Worm (Caenorhabditis elegans) whole organism, L4 larva: ENCODE results near the gene trpp-11.

Source experiments
- R02D3.7 ChIP-seq: fragments of 150-350 bp; sonication (generic microtip); optimal IDR thresholded peaks from 3 replicates; lab custom pipeline; 2014; ENCODE audit warnings: missing biosample characterization, missing genetic modification characterization
- ZK337.2 ChIP-seq: fragments of 200-800 bp; sonication (Bioruptor generic); IDR thresholded peaks from 2 replicates; pipeline ENCODE4 v1.3.6; 2022; ENCODE audit warnings: missing genetic modification reagents, missing genetic modification characterization, missing compliant biosample characterization
- ZK546.5 ChIP-seq, 2 experiments: sonication (generic microtip); optimal IDR thresholded peaks; 2 replicates each; lab custom pipeline; 2017; ENCODE audit warnings: missing biosample characterization in 2 of 2, missing genetic modification characterization in 2 of 2
- jun-1 ChIP-seq: fragments of 150-350 bp; optimal IDR thresholded peaks from 2 replicates; lab custom pipeline; 2014; ENCODE audit warnings: missing biosample characterization, missing genetic modification reagents, missing genetic modification characterization
- nhr-11 ChIP-seq: fragments of 150-350 bp; optimal IDR thresholded peaks from 2 replicates; lab custom pipeline; 2014; ENCODE audit warnings: missing biosample characterization, missing genetic modification characterization
- skn-1 ChIP-seq: fragments of 150-350 bp; optimal IDR thresholded peaks from 2 replicates; lab custom pipeline; 2014; ENCODE audit warnings: missing biosample characterization, missing genetic modification characterization
- unc-62 ChIP-seq, 3 experiments: fragments of 150-350 bp in 1 of 3; sonication (generic microtip); optimal IDR thresholded peaks in 2 of 3; peaks in 1 of 3; 1 replicate in 1 of 3; 2 replicates in 2 of 3; lab custom pipeline; 2014 to 2017; ENCODE audit warnings: missing biosample characterization in 3 of 3, missing genetic modification characterization in 3 of 3, missing genetic modification reagents in 3 of 3, missing genotype in 1 of 3
- ztf-11 ChIP-seq: fragments of 150-350 bp; optimal IDR thresholded peaks from 2 replicates; lab custom pipeline; 2014; ENCODE audit warnings: missing biosample characterization, missing genetic modification characterization

DNA sequence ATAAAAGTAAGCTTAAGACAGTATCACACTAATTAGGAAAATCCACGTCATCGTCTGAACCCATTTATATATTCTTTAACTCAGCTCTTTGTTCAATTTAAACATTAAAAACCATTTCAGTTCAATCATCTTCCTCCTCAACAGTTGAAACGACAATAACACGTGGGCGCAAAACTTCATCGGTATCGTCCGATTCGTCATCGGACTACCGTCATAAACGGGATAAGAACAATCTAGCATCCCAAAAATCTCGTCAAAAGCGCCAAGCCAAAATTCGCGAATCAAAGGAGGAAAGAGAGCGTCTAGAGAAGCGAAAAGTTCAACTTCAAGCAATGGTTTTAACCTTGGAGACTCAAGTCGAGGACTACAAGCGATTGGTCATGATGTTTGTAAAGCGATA, 40.3 kb downstream of the trpp-11 start:
- TF ChIP-seq ZK546.5 (tag; optimal IDR thresholded peaks at IDR 0.05; lab: Kevin White, UChicago) (no peak), unc-62 (GFP tag; optimal IDR thresholded peaks at IDR 0.05 in 1 of 2; lab: Kevin White, UChicago) (peak in 1 of 2 experiments; percentile 85), unc-62 (tag; optimal IDR thresholded peaks at IDR 0.05; lab: Kevin White, UChicago) (no peak), jun-1 (tag; lab: Kevin White, UChicago) (no peak), R02D3.7 (no peak), ztf-11 (no peak), nhr-11 (tag; lab: Kevin White, UChicago) (no peak), skn-1 (tag; lab: Kevin White, UChicago) (no peak), ZK337.2 (no peak)
